Worm (Caenorhabditis elegans) whole organism, L4/young adult: Measurements from ENCODE around the gene T16G1.3.

Experiments used
- W03F9.2 ChIP-seq: fragments of 150-350 bp; optimal IDR thresholded peaks from 2 replicates; lab custom pipeline; 2014; ENCODE audit warnings: missing biosample characterization, missing genetic modification characterization
- dao-5 ChIP-seq: sonication (generic microtip); optimal IDR thresholded peaks from 2 replicates; lab custom pipeline; 2016; ENCODE audit warnings: missing genotype, missing genetic modification characterization, moderate library complexity, missing compliant biosample characterization
- him-1 ChIP-seq: sonication (generic microtip); optimal IDR thresholded peaks from 2 replicates; lab custom pipeline; 2016; ENCODE audit warnings: missing genotype, missing genetic modification reagents, missing genetic modification characterization, missing compliant biosample characterization

DNA sequence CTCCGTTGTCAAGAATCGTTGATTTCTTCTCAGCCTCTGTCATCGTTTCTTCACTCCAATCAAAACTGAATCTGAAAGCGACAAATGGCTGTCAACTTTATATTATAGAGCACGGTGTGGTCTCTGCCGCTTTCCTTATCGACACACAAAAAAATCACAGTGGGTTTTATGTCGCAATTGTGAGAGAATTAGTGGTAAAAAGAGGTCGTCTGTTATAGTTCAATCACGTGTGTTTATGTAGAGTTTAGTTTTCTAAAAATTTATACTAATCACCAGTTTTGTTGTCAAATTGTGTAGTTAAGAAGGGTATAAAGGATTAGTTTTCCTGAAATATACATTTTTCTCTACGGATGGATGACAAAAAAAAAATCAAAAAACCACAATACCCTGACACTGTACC is 9.2 kb downstream of the T16G1.3 start, which contains the start of gene T16G1.7:
- no peak for TF ChIP-seq him-1
- no peak for TF ChIP-seq dao-5 (tag; lab: Kevin White, UChicago)
- TF ChIP-seq W03F9.2 (tag; lab: Kevin White, UChicago) = no peak
